Fruit fly (Drosophila melanogaster) whole organism, wandering third instar larva: ENCODE results near the gene Nep6.

Source experiments
- Abd-B ChIP-seq: fragments of >200 bp; optimal IDR thresholded peaks from 2 replicates; lab custom pipeline; 2017; ENCODE audit warnings: missing biosample characterization, missing genetic modification characterization
- CrebA ChIP-seq: fragments of 200-800 bp; sonication (Bioruptor generic); optimal IDR thresholded peaks from 2 replicates; lab custom pipeline; 2016; ENCODE audit warnings: missing biosample characterization, mild to moderate bottlenecking, missing genetic modification characterization, borderline replicate concordance
- br ChIP-seq: fragments of 200-800 bp; sonication (Bioruptor generic); optimal IDR thresholded peaks from 2 replicates; lab custom pipeline; 2016; ENCODE audit warnings: missing biosample characterization, missing genetic modification characterization
- lola ChIP-seq: fragments of >200 bp; optimal IDR thresholded peaks from 2 replicates; lab custom pipeline; 2017; ENCODE audit warnings: missing biosample characterization, missing genetic modification characterization
- sage ChIP-seq: fragments of 200-800 bp; sonication (Bioruptor generic); optimal IDR thresholded peaks from 2 replicates; lab custom pipeline; 2016; ENCODE audit warnings: missing biosample characterization, mild to moderate bottlenecking, missing genetic modification characterization

- TF ChIP-seq br (GFP tag; lab: Kevin White, UChicago) (no peak), sage (GFP tag; lab: Kevin White, UChicago) (no peak), lola (GFP tag; lab: Kevin White, UChicago) (no peak), Abd-B (no peak), CrebA (no peak)
Measured at dm6 chrX:12765736-12766135, 35.7 kb upstream of the Nep6 start.
